Worm (Caenorhabditis elegans) whole organism, L2 larva: ENCODE measurements around the gene ZK262.8.

Experiments
- F13H6.1 ChIP-seq: sonication (generic microtip); optimal IDR thresholded peaks from 2 replicates; lab custom pipeline; 2016; ENCODE audit warnings: missing genetic modification characterization, missing compliant biosample characterization
- R02D3.7 ChIP-seq: fragments of 150-350 bp; optimal IDR thresholded peaks from 2 replicates; lab custom pipeline; 2014; ENCODE audit warnings: missing biosample characterization, missing genetic modification characterization
- Y55F3AM.14 ChIP-seq: fragments of 200-800 bp; sonication (Bioruptor generic); optimal IDR thresholded peaks from 2 replicates; lab custom pipeline; 2018; ENCODE audit warnings: mild to moderate bottlenecking, missing genetic modification characterization, missing compliant biosample characterization
- ZK546.5 ChIP-seq: sonication (generic microtip); optimal IDR thresholded peaks from 2 replicates; lab custom pipeline; 2017; ENCODE audit warnings: missing biosample characterization, missing genetic modification characterization
- alr-1 ChIP-seq: fragments of 150-350 bp; optimal IDR thresholded peaks from 2 replicates; lab custom pipeline; 2014; ENCODE audit warnings: missing biosample characterization, missing genetic modification characterization
- aly-2 ChIP-seq: fragments of 150-350 bp; optimal IDR thresholded peaks from 2 replicates; lab custom pipeline; 2014; ENCODE audit warnings: missing biosample characterization, missing genetic modification characterization
- ama-1 ChIP-seq: fragments of 150-350 bp; optimal IDR thresholded peaks from 2 replicates; lab custom pipeline; 2018; ENCODE audit warnings: inconsistent platforms
- ceh-16 ChIP-seq: fragments of 150-350 bp; optimal IDR thresholded peaks from 2 replicates; lab custom pipeline; 2014; ENCODE audit warnings: missing biosample characterization, missing genetic modification characterization
- ceh-82 ChIP-seq: fragments of 150-350 bp; optimal IDR thresholded peaks from 2 replicates; lab custom pipeline; 2014; ENCODE audit warnings: missing biosample characterization, missing genetic modification characterization
- egl-27 ChIP-seq: sonication (generic microtip); optimal IDR thresholded peaks from 3 replicates; lab custom pipeline; 2017; ENCODE audit warnings: missing biosample characterization, missing genetic modification reagents, missing genetic modification characterization
- elt-1 ChIP-seq: fragments of 150-350 bp; optimal IDR thresholded peaks from 2 replicates; lab custom pipeline; 2014; ENCODE audit warnings: missing biosample characterization, missing genetic modification characterization
- elt-3 ChIP-seq: sonication (generic microtip); optimal IDR thresholded peaks from 2 replicates; lab custom pipeline; 2017; ENCODE audit warnings: missing biosample characterization, missing genetic modification characterization
- fos-1 ChIP-seq: fragments of 150-350 bp; optimal IDR thresholded peaks from 2 replicates; lab custom pipeline; 2014; ENCODE audit warnings: missing biosample characterization, missing genetic modification characterization
- gmeb-1 ChIP-seq: fragments of 150-350 bp; optimal IDR thresholded peaks from 2 replicates; lab custom pipeline; 2014; ENCODE audit warnings: missing biosample characterization, missing genetic modification characterization
- lin-11 ChIP-seq: fragments of 150-350 bp; sonication (generic microtip); optimal IDR thresholded peaks from 2 replicates; lab custom pipeline; 2014; ENCODE audit warnings: missing biosample characterization, missing genetic modification characterization, inconsistent platforms, mixed read lengths
- lin-39 ChIP-seq: fragments of 150-350 bp; optimal IDR thresholded peaks from 2 replicates; lab custom pipeline; 2014; ENCODE audit warnings: missing biosample characterization, missing genetic modification reagents, missing genetic modification characterization
- mab-5 ChIP-seq: fragments of 150-350 bp; optimal IDR thresholded peaks from 2 replicates; lab custom pipeline; 2014; ENCODE audit warnings: missing biosample characterization, missing genetic modification characterization
- nhr-11 ChIP-seq: fragments of 150-350 bp; optimal IDR thresholded peaks from 2 replicates; lab custom pipeline; 2014; ENCODE audit warnings: missing biosample characterization, missing genetic modification characterization
- nhr-12 ChIP-seq: fragments of 150-350 bp; optimal IDR thresholded peaks from 2 replicates; lab custom pipeline; 2014; ENCODE audit warnings: missing biosample characterization, missing genetic modification characterization
- nhr-129 ChIP-seq: fragments of 150-350 bp; optimal IDR thresholded peaks from 2 replicates; lab custom pipeline; 2014; ENCODE audit warnings: missing biosample characterization, missing genetic modification characterization
- nhr-21 ChIP-seq: fragments of 150-350 bp; optimal IDR thresholded peaks from 2 replicates; lab custom pipeline; 2014; ENCODE audit warnings: missing biosample characterization, missing genetic modification characterization
- nhr-23 ChIP-seq: fragments of 150-350 bp; optimal IDR thresholded peaks from 2 replicates; lab custom pipeline; 2014; ENCODE audit warnings: missing biosample characterization, missing genetic modification reagents, missing genetic modification characterization
- nhr-25 ChIP-seq: fragments of 150-350 bp; sonication (generic microtip); optimal IDR thresholded peaks from 3 replicates; lab custom pipeline; 2014; ENCODE audit warnings: missing biosample characterization, missing genetic modification characterization
- nhr-6 ChIP-seq: fragments of 150-350 bp; optimal IDR thresholded peaks from 2 replicates; lab custom pipeline; 2014; ENCODE audit warnings: missing biosample characterization, missing genetic modification characterization
- peb-1 ChIP-seq: fragments of 150-350 bp; optimal IDR thresholded peaks from 2 replicates; lab custom pipeline; 2014; ENCODE audit warnings: missing biosample characterization, missing genetic modification characterization
- sem-4 ChIP-seq: fragments of 150-350 bp; optimal IDR thresholded peaks from 2 replicates; lab custom pipeline; 2014; ENCODE audit warnings: missing biosample characterization, missing genetic modification reagents, missing genetic modification characterization
- skn-1 ChIP-seq: sonication (generic microtip); optimal IDR thresholded peaks from 2 replicates; lab custom pipeline; 2017; ENCODE audit warnings: missing biosample characterization, missing genetic modification characterization
- sma-3 ChIP-seq: sonication (generic microtip); optimal IDR thresholded peaks from 2 replicates; lab custom pipeline; 2016; ENCODE audit warnings: missing genetic modification reagents, missing genetic modification characterization, missing compliant biosample characterization
- snpc-4 ChIP-seq: fragments of 150-350 bp; optimal IDR thresholded peaks from 2 replicates; lab custom pipeline; 2014; ENCODE audit warnings: missing biosample characterization, missing genetic modification characterization
- unc-62 ChIP-seq: fragments of 150-350 bp; optimal IDR thresholded peaks from 2 replicates; lab custom pipeline; 2014; ENCODE audit warnings: missing biosample characterization, missing genetic modification reagents, missing genetic modification characterization
- zag-1 ChIP-seq: fragments of 150-350 bp; optimal IDR thresholded peaks from 2 replicates; lab custom pipeline; 2014; ENCODE audit warnings: missing biosample characterization, missing genetic modification characterization
- ztf-11 ChIP-seq: sonication (generic microtip); optimal IDR thresholded peaks from 2 replicates; lab custom pipeline; 2017; ENCODE audit warnings: missing biosample characterization, missing genetic modification characterization

Gene ZK262.8

ce11 chrV:18438081-18438480 lies at the start of gene ZK262.8:
ZK262.8 (plus strand) TSS chrV:18438381.
- TF ChIP-seq sem-4 (no peak), lin-11 (no peak), F13H6.1 (tag; lab: Kevin White, UChicago) (no peak), lin-39 (no peak), nhr-12 (no peak), peb-1 (tag; lab: Kevin White, UChicago) (no peak), snpc-4 (no peak), Y55F3AM.14 (GFP tag; lab: Kevin White, UChicago) (no peak)
- TF ChIP-seq, all 48 proteins: peak for 0

- TF ChIP-seq ZK546.5 (tag; lab: Kevin White, UChicago): no peak
- TF ChIP-seq sma-3 (GFP tag; lab: Kevin White, UChicago): no peak
- TF ChIP-seq snpc-4: no peak
- no peak for TF ChIP-seq nhr-21
- no peak for TF ChIP-seq elt-3 (tag; lab: Kevin White, UChicago)
- no peak for TF ChIP-seq mab-5 (tag; lab: Kevin White, UChicago)
- no peak for TF ChIP-seq nhr-23
- no peak for TF ChIP-seq ztf-11
- no peak for TF ChIP-seq Y55F3AM.14 (GFP tag; lab: Kevin White, UChicago)
- no peak for TF ChIP-seq alr-1 (tag; lab: Kevin White, UChicago)
- no peak for TF ChIP-seq egl-27 (tag; lab: Kevin White, UChicago)
- no peak for TF ChIP-seq gmeb-1 (tag; lab: Kevin White, UChicago)
Measured at ce11 chrV:18389046-18389445, 49.1 kb upstream of the ZK262.8 start, which contains the start of the genes Y51A2B.4 and Y51A2B.5. Y51A2B.4 (minus strand) TSS chrV:18389146. Y51A2B.5 (plus strand) TSS chrV:18389277.

- TF ChIP-seq ceh-16 (no peak), nhr-6 (tag; lab: Kevin White, UChicago) (no peak), lin-39 (no peak), nhr-129 (tag; lab: Kevin White, UChicago) (no peak), fos-1 (tag; lab: Kevin White, UChicago) (no peak), skn-1 (tag; lab: Kevin White, UChicago) (no peak), F13H6.1 (tag; lab: Kevin White, UChicago) (no peak), sem-4 (no peak), nhr-12 (no peak), ztf-11 (no peak), peb-1 (tag; lab: Kevin White, UChicago) (no peak), egl-27 (tag; lab: Kevin White, UChicago) (no peak), R02D3.7 (no peak), elt-3 (tag; lab: Kevin White, UChicago) (no peak), aly-2 (no peak), nhr-25 (tag; lab: Kevin White, UChicago) (no peak), snpc-4 (no peak), zag-1 (no peak), ama-1 (no peak), ceh-82 (tag; lab: Kevin White, UChicago) (no peak)
Measured at ce11 chrV:18394203-18394602, 44.0 kb upstream of the ZK262.8 start, which contains the start of gene Y51A2B.6. Y51A2B.6 (minus strand) TSS chrV:18394303.

ce11 chrV:18395649-18396048 lies 42.5 kb upstream of the ZK262.8 start, which contains the start of gene Y51A2B.9:
Y51A2B.9 (minus strand) TSS chrV:18395749.
- TF ChIP-seq mab-5 (tag; lab: Kevin White, UChicago) (no peak), elt-1 (no peak), ZK546.5 (tag; lab: Kevin White, UChicago) (no peak), R02D3.7 (no peak), nhr-11 (tag; lab: Kevin White, UChicago) (no peak), unc-62 (GFP tag; lab: Kevin White, UChicago) (no peak), snpc-4 (no peak), alr-1 (tag; lab: Kevin White, UChicago) (no peak)

ce11 chrV:18397814-18398213 lies 40.4 kb upstream of the ZK262.8 start, which contains the start of gene Y51A2B.16:
Y51A2B.16 (minus strand) TSS chrV:18397914.
- TF ChIP-seq snpc-4: no peak

- no peak for TF ChIP-seq nhr-11 (tag; lab: Kevin White, UChicago)
- TF ChIP-seq sma-3 (GFP tag; lab: Kevin White, UChicago): no peak
- no peak for TF ChIP-seq ceh-16
- no peak for TF ChIP-seq Y55F3AM.14 (GFP tag; lab: Kevin White, UChicago)
- TF ChIP-seq, all 48 proteins: peak for 0
Measured at ce11 chrV:18402743-18403142, 35.4 kb upstream of the ZK262.8 start.
